Worm (Caenorhabditis elegans): ENCODE measurements around the gene C32D5.14.

C32D5.14 gene

DNA sequence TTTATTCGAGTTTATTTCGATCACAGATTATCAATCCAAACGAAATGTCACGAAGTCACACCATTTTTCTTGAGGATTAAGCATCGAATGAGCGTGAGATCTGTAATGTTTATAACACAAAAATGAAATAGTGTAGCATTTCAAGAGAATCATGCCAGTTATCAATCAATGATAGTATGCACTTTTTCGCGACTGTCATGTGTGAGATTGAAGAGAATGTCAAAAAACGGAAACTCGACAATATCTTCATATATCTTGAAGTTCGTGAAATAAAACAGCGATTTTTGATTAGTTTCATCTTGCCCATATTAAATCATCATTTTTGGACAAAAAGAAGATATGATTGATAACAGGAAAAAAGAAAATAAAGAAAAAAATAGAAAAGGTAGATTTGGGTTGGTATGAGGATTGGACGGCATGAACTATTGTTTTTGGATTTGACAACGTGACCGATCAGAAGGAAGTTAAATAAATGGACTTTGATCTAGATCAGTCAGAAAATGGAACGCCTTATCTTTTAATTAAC lies 43.8 kb downstream of the C32D5.14 start:
- TF ChIP-seq lsy-2 (tag; optimal IDR thresholded peaks at IDR 0.05) (no peak), pha-4 (tag; optimal IDR thresholded peaks at IDR 0.05) (no peak), lin-32 (GFP tag; optimal IDR thresholded peaks at IDR 0.05) (no peak), mab-5 (tag; optimal IDR thresholded peaks at IDR 0.05) (no peak), elt-1 (tag; optimal IDR thresholded peaks at IDR 0.05; ENCODE audit: borderline replicate concordance, insufficient read depth) (no peak), unc-120 (tag; optimal IDR thresholded peaks at IDR 0.05; ENCODE audit: poor library complexity, severe bottlenecking) (no peak), ces-1 (GFP tag; optimal IDR thresholded peaks at IDR 0.05) (no peak), cnd-1 (tag; optimal IDR thresholded peaks at IDR 0.05) (no peak), unc-62 (GFP tag; optimal IDR thresholded peaks at IDR 0.05) (no peak), ztf-11 (tag; optimal IDR thresholded peaks at IDR 0.05) (no peak), nhr-76 (tag; optimal IDR thresholded peaks at IDR 0.05) (no peak), flh-1 (GFP tag; optimal IDR thresholded peaks at IDR 0.05) (no peak), ceh-83 (GFP tag; optimal IDR thresholded peaks at IDR 0.05) (no peak), M03D4.4 (tag; optimal IDR thresholded peaks at IDR 0.05) (no peak)

DNA sequence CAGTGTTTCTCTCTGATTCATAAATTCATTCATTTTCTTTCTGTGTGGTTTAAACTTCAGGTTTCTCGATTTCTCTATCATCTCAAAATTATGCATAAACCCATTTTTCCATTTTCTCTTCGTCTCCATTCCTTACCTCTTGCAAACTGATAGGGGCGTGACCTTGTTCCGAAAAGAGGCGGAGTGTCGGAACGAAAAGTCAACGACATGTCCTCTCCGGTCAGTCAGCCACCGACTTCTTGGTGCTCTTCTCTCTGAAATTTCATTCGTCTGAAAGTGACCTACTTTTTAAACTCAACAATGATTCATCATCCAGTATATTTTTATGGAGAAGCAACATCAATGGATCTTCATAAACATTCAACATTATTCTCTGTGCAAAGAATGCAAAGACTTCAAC lies 45.6 kb downstream of the C32D5.14 start, which contains the start of gene F58F12.12:
Gene F58F12.12 (plus strand): TSS at position 301 of the 400 bp plus-strand sequence.
- TF ChIP-seq mab-5 (tag; optimal IDR thresholded peaks at IDR 0.05) (no peak), lin-13 (tag; optimal IDR thresholded peaks at IDR 0.05) (no peak), ztf-11 (tag; optimal IDR thresholded peaks at IDR 0.05) (no peak), nhr-28 (tag; optimal IDR thresholded peaks at IDR 0.05) (no peak), unc-120 (tag; optimal IDR thresholded peaks at IDR 0.05; ENCODE audit: poor library complexity, severe bottlenecking) (no peak), sem-2 (GFP tag; optimal IDR thresholded peaks at IDR 0.05) (no peak), nhr-12 (tag; optimal IDR thresholded peaks at IDR 0.05) (no peak), pha-4 (tag; optimal IDR thresholded peaks at IDR 0.05) (no peak), mep-1 (tag; optimal IDR thresholded peaks at IDR 0.05) (no peak), nhr-237 (tag; optimal IDR thresholded peaks at IDR 0.05) (no peak), tbx-8 (GFP tag; optimal IDR thresholded peaks at IDR 0.05) (no peak), unc-39 (tag; optimal IDR thresholded peaks at IDR 0.05) (no peak), unc-62 (GFP tag; optimal IDR thresholded peaks at IDR 0.05) (no peak), zip-8 (tag; optimal IDR thresholded peaks at IDR 0.05) (no peak), nhr-76 (tag; optimal IDR thresholded peaks at IDR 0.05) (no peak), bed-3 (GFP tag; optimal IDR thresholded peaks at IDR 0.05) (no peak), ceh-83 (GFP tag; optimal IDR thresholded peaks at IDR 0.05) (no peak), elt-1 (tag; optimal IDR thresholded peaks at IDR 0.05; ENCODE audit: borderline replicate concordance, insufficient read depth) (no peak), nhr-2 (tag; optimal IDR thresholded peaks at IDR 0.05) (no peak)

DNA sequence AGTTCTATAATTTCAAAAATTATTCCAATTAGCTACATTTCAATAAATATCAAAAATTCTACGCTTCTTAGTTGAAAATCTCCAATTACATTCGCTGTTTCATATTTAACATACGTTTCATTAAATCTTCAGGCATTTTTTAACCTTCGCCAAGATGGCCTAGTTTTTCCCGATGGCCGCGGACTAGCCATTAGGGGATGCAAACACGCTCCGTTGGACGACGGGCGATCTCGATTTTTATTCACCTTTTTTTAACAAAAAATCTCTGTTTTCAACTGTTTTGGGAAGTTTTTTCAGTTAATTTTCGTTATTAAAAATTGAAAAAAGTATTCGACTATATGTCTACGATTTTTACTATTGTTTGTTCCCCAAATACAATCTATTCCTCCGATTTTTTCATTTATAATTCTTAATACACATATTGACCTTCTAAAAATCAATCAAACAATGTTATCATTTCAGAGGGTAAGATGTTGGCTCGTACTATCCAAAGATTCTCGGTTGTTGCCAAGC lies 48.0 kb downstream of the C32D5.14 start, which contains the start of gene F58F12.1:
Gene F58F12.1 (plus strand): TSS at position 463 of the 513 bp plus-strand sequence.
- TF ChIP-seq nhr-28 (tag; optimal IDR thresholded peaks at IDR 0.05) = no peak
- TF ChIP-seq mab-5 (tag; optimal IDR thresholded peaks at IDR 0.05) = no peak
- no peak for TF ChIP-seq elt-1 (tag; optimal IDR thresholded peaks at IDR 0.05; ENCODE audit: borderline replicate concordance, insufficient read depth)
- TF ChIP-seq lin-13 (tag; optimal IDR thresholded peaks at IDR 0.05) = peak; percentile 38
- TF ChIP-seq nhr-237 (tag; optimal IDR thresholded peaks at IDR 0.05) = peak; percentile 43
- no peak for TF ChIP-seq ceh-43 (GFP tag; optimal IDR thresholded peaks at IDR 0.05)
- peak; percentile 22 for TF ChIP-seq ces-1 (GFP tag; optimal IDR thresholded peaks at IDR 0.05)
- TF ChIP-seq mep-1 (tag; optimal IDR thresholded peaks at IDR 0.05) = peak; percentile 66
- no peak for TF ChIP-seq M03D4.4 (tag; optimal IDR thresholded peaks at IDR 0.05)
- no peak for TF ChIP-seq tbx-8 (GFP tag; optimal IDR thresholded peaks at IDR 0.05)
- no peak for TF ChIP-seq sem-2 (GFP tag; optimal IDR thresholded peaks at IDR 0.05)
- TF ChIP-seq elt-3 (tag; optimal IDR thresholded peaks at IDR 0.05) = no peak
- no peak for TF ChIP-seq zip-8 (tag; optimal IDR thresholded peaks at IDR 0.05)
- TF ChIP-seq lsy-2 (tag; optimal IDR thresholded peaks at IDR 0.05) = peak; percentile 47
- TF ChIP-seq flh-1 (GFP tag; optimal IDR thresholded peaks at IDR 0.05) = no peak
- no peak for TF ChIP-seq ham-2 (GFP tag; optimal IDR thresholded peaks at IDR 0.05)
- no peak for TF ChIP-seq unc-120 (tag; optimal IDR thresholded peaks at IDR 0.05; ENCODE audit: poor library complexity, severe bottlenecking)
- TF ChIP-seq snpc-4 (tag; optimal IDR thresholded peaks at IDR 0.05) = no peak
- no peak for TF ChIP-seq nhr-76 (tag; optimal IDR thresholded peaks at IDR 0.05)
- TF ChIP-seq unc-62 (GFP tag; optimal IDR thresholded peaks at IDR 0.05) = no peak
- no peak for TF ChIP-seq blmp-1 (tag; optimal IDR thresholded peaks at IDR 0.05)
- no peak for TF ChIP-seq ceh-39 (tag; optimal IDR thresholded peaks at IDR 0.05)
- TF ChIP-seq sptf-1 (tag; optimal IDR thresholded peaks at IDR 0.05) = peak; percentile 12
- TF ChIP-seq cnd-1 (tag; optimal IDR thresholded peaks at IDR 0.05) = no peak
- TF ChIP-seq nhr-12 (tag; optimal IDR thresholded peaks at IDR 0.05) = no peak
- TF ChIP-seq ceh-83 (GFP tag; optimal IDR thresholded peaks at IDR 0.05) = no peak
- no peak for TF ChIP-seq nhr-2 (tag; optimal IDR thresholded peaks at IDR 0.05)
- no peak for TF ChIP-seq bed-3 (GFP tag; optimal IDR thresholded peaks at IDR 0.05)

All from whole organism, mixed stage, embryonic.